Fruit fly (Drosophila melanogaster): ENCODE data around the gene Mcm3.
A peak's percentile ranks its signal among the peaks of the same experiment; 100 is the strongest.

Mcm3 gene

DNA sequence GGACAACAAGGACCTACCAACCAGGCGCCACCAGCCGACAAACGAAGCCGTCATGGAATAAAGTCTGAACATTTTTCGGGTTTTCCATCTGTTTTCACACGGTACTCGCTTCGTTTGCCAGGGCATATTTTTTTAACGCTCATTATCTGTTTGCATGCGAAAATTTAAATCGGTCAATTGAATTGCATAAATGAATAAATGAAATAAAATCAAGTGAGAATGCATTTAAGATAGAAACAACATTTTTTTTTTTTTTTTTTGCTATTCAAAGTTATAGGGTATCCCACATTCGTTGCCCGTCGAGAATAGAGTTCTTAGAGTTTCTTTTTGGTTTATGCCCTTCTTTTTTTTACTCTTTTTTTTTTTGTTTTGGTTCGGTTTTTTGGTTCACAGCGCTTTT, 37.8 kb upstream of the Mcm3 start (continued):
- TF ChIP-seq Sox102F (GFP tag; optimal IDR thresholded peaks at IDR 0.05) (peak; percentile 49), CG17359 (tag; optimal IDR thresholded peaks at IDR 0.05) (peak; percentile 68), CG1647 (GFP tag; optimal IDR thresholded peaks at IDR 0.05) (peak; percentile 30), hkb (optimal IDR thresholded peaks at IDR 0.05) (no peak), hkb (GFP tag; IDR thresholded peaks at IDR 0.05) (peak; percentile 72; the same call in 1 of the 2 replicates), CG13296 (GFP tag; optimal IDR thresholded peaks at IDR 0.05) (peak; percentile 45), Tbp (GFP tag; optimal IDR thresholded peaks at IDR 0.05) (no peak), CG12659 (GFP tag; optimal IDR thresholded peaks at IDR 0.05) (peak; percentile 24), row (GFP tag; IDR thresholded peaks at IDR 0.05) (peak; percentile 78), CG10366 (GFP tag; IDR thresholded peaks at IDR 0.05) (peak; percentile 17; the same call in 1 of the 2 replicates), seq (GFP tag; IDR thresholded peaks at IDR 0.05) (peak; percentile 40; the same call in 1 of the 2 replicates), unc-4 (GFP tag; IDR thresholded peaks at IDR 0.05; ENCODE audit: partially characterized antibody) (no peak), CG9215 (GFP tag; IDR thresholded peaks at IDR 0.05) (0 out of 2 replicates have a peak, but pooled peaks have one; percentile 7), gem (tag; optimal IDR thresholded peaks at IDR 0.05) (peak; percentile 62), lmd (GFP tag; IDR thresholded peaks at IDR 0.05) (peak; percentile 32; the same call in 1 of the 2 replicates), CG30403 (GFP tag; optimal IDR thresholded peaks at IDR 0.05) (peak; percentile 46), so (GFP tag; IDR thresholded peaks at IDR 0.05) (no peak), Atf6 (GFP tag; IDR thresholded peaks at IDR 0.05) (peak; percentile 60; the same call in 1 of the 2 replicates), GATAe (GFP tag; conservative IDR thresholded peaks at IDR 0.05) (no peak), Fer1 (GFP tag; optimal IDR thresholded peaks at IDR 0.05) (peak; percentile 68), CG4404 (GFP tag; IDR thresholded peaks at IDR 0.05) (peak; percentile 35; the same call in 1 of the 2 replicates), CG3163 (GFP tag; optimal IDR thresholded peaks at IDR 0.05) (peak; percentile 20), CG10209 (GFP tag; optimal IDR thresholded peaks at IDR 0.05) (peak; percentile 51), slbo (GFP tag; IDR thresholded peaks at IDR 0.05) (peak; percentile 56; the same call in 1 of the 2 replicates), klu (GFP tag; IDR thresholded peaks at IDR 0.05) (peak; percentile 20; the same call in 1 of the 2 replicates), Oli (tag; optimal IDR thresholded peaks at IDR 0.05) (peak; percentile 10), ems (GFP tag; optimal IDR thresholded peaks at IDR 0.05) (peak; percentile 0), D19B (GFP tag; optimal IDR thresholded peaks at IDR 0.05) (peak; percentile 82), phol (tag; optimal IDR thresholded peaks at IDR 0.05) (peak; percentile 65), CG15514 (GFP tag; optimal IDR thresholded peaks at IDR 0.05) (peak; percentile 47)

DNA sequence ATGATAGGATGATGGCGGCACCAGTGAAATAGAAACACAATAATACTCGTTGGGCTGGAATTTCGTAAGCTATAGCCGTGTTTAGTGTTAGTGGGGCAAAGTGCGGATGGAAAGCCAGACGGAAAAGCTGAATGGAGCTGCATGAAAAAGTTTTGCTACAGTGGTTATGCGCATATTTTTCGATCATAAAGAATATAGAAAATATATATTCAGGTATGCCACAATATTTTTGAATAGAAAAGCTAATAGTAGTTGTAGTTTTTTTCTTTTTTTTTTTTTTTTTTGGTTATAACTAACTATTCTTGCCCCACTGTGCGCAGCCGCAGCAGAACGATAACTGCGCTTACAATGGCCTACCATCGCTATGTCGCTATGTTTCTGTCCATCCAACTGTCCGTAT, 37.1 kb upstream of the Mcm3 start:
- TF ChIP-seq CG2678 (tag; optimal IDR thresholded peaks at IDR 0.05) (no peak), CG4424 (GFP tag; optimal IDR thresholded peaks at IDR 0.05) (peak; percentile 36), unpg (GFP tag; optimal IDR thresholded peaks at IDR 0.05) (peak; percentile 16), CG14441 (GFP tag; IDR thresholded peaks at IDR 0.05) (no peak), Trl (optimal IDR thresholded peaks at IDR 0.05) (no peak), Trl (GFP tag; optimal IDR thresholded peaks at IDR 0.05) (no peak), H2.0 (GFP tag; IDR thresholded peaks at IDR 0.05) (no peak), hb (GFP tag; IDR thresholded peaks at IDR 0.05; ENCODE audit: partially characterized antibody) (no peak), Dip2 (GFP tag; IDR thresholded peaks at IDR 0.05) (no peak), Drgx (GFP tag; IDR thresholded peaks at IDR 0.05) (no peak), pum (GFP tag; optimal IDR thresholded peaks at IDR 0.05) (no peak), dm (GFP tag; optimal IDR thresholded peaks at IDR 0.05) (no peak), sim (GFP tag; IDR thresholded peaks at IDR 0.05) (no peak), CG6689 (GFP tag; IDR thresholded peaks at IDR 0.05) (no peak), Hand (GFP tag; optimal IDR thresholded peaks at IDR 0.05) (no peak), CG4282 (GFP tag; optimal IDR thresholded peaks at IDR 0.05) (no peak), Sox102F (GFP tag; optimal IDR thresholded peaks at IDR 0.05) (peak; percentile 3), Ptx1 (GFP tag; IDR thresholded peaks at IDR 0.05) (0 out of 2 replicates have a peak, but pooled peaks have one; percentile 17), CG4404 (GFP tag; IDR thresholded peaks at IDR 0.05) (no peak), crol (GFP tag; IDR thresholded peaks at IDR 0.05) (0 out of 2 replicates have a peak, but pooled peaks have one; percentile 7), tio (GFP tag; optimal IDR thresholded peaks at IDR 0.05) (no peak), pita (GFP tag; optimal IDR thresholded peaks at IDR 0.05) (no peak), esg (GFP tag; conservative IDR thresholded peaks at IDR 0.05) (0 out of 2 replicates have a peak, but pooled peaks have one; percentile 6), Ets65A (GFP tag) (peak; percentile 15), CG10366 (GFP tag; IDR thresholded peaks at IDR 0.05) (peak; percentile 18; the same call in 1 of the 2 replicates), CG12236 (GFP tag; optimal IDR thresholded peaks at IDR 0.05) (no peak)
